ENCODE assay signal across 3 fruit fly cellular contexts in the genomic region with DNA sequence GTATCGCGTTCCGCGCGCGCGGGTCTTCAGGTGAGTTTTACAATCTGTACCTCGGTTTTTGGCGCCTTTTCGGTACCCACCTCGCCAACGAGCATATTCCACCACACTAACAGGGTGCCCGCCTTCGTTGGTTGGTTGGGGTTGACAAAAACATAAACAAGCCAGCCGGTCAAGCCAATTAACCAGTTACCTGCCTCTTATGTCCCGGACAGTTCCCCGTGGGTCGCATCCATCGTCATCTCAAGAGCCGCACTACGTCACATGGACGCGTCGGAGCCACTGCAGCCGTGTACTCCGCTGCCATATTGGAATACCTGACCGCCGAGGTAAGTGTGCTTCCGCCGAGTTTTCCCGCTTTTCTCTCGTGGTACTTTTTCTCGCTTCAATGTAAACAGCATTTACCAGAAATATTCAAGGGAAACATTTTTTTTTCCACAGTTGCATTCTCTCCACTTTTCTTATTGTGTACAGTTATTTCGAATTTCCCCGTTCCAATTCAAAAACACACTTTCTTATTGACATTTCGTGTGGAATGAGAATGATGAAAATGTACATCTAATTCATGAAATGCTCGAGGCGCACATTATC.
TF ChIP-seq lines count a peak whose summit lies in the region.

No protein-coding gene starts in this region.

- no peak for TF ChIP-seq CTCF in whole organism, embryonic (GFP tag; optimal IDR thresholded peaks at IDR 0.05; lab: Kevin White, UChicago)

TF ChIP-seq in whole organism, embryonic, 481 proteins besides CTCF, POLR2A, EP300 and RAD21 (continues in another document):
- TF ChIP-seq Mes4 (GFP tag; optimal IDR thresholded peaks at IDR 0.05; lab: Kevin White, UChicago) (peak; percentile 23), CG32532 (GFP tag; IDR thresholded peaks at IDR 0.05; lab: Robert Waterston, UW) (peak; percentile 16; the same call in 1 of the 2 replicates), CG17829 (tag; optimal IDR thresholded peaks at IDR 0.05; lab: Kevin White, UChicago) (peak; percentile 16), pros (GFP tag; optimal IDR thresholded peaks at IDR 0.05; lab: Kevin White, UChicago) (no peak), CG10366 (GFP tag; IDR thresholded peaks at IDR 0.05; lab: Robert Waterston, UW) (peak; percentile 79), E2f1 (GFP tag; IDR thresholded peaks at IDR 0.05; lab: Robert Waterston, UW) (peak; percentile 74; the same call in 1 of the 2 replicates), Dp (GFP tag; optimal IDR thresholded peaks at IDR 0.05; lab: Kevin White, UChicago) (peak; percentile 71), Elba2 (GFP tag; optimal IDR thresholded peaks at IDR 0.05; lab: Kevin White, UChicago) (peak; percentile 82), Side (GFP tag; optimal IDR thresholded peaks at IDR 0.05; lab: Kevin White, UChicago) (peak; percentile 30), fd64A (GFP tag; optimal IDR thresholded peaks at IDR 0.05; lab: Kevin White, UChicago) (peak; percentile 15), CG5953 (GFP tag; IDR thresholded peaks at IDR 0.05; lab: Robert Waterston, UW) (peak; percentile 42; the same call in 1 of the 2 replicates), sens (GFP tag; lab: Kevin White, UChicago) (peak; percentile 79), ken (GFP tag; IDR thresholded peaks at IDR 0.05; lab: Robert Waterston, UW) (0 out of 3 replicates have a peak, but pooled peaks have one; percentile 38), chinmo (GFP tag; IDR thresholded peaks at IDR 0.05; lab: Robert Waterston, UW; ENCODE audit: partially characterized antibody) (0 out of 4 replicates have a peak, but pooled peaks have one; percentile 5), ap (GFP tag; IDR thresholded peaks at IDR 0.05; lab: Robert Waterston, UW) (0 out of 2 replicates have a peak, but pooled peaks have one; percentile 10), Hmx (GFP tag; optimal IDR thresholded peaks at IDR 0.05; lab: Kevin White, UChicago) (peak; percentile 8), Trl (optimal IDR thresholded peaks at IDR 0.05; lab: Kevin White, UChicago) (no peak), Trl (GFP tag; optimal IDR thresholded peaks at IDR 0.05; lab: Kevin White, UChicago) (no peak), CG17328 (GFP tag; IDR thresholded peaks at IDR 0.05; lab: Robert Waterston, UW) (0 out of 2 replicates have a peak, but pooled peaks have one; percentile 26), CG6254 (GFP tag; optimal IDR thresholded peaks at IDR 0.05; lab: Kevin White, UChicago) (peak; percentile 98), CG16863 (GFP tag; optimal IDR thresholded peaks at IDR 0.05; lab: Kevin White, UChicago) (no peak), CG6765 (GFP tag; optimal IDR thresholded peaks at IDR 0.05; lab: Kevin White, UChicago) (no peak), seq (GFP tag; IDR thresholded peaks at IDR 0.05; lab: Robert Waterston, UW) (peak; percentile 37; the same call in 1 of the 2 replicates), cas (GFP tag; IDR thresholded peaks at IDR 0.05; lab: Robert Waterston, UW) (no peak), pb (GFP tag; optimal IDR thresholded peaks at IDR 0.05; lab: Kevin White, UChicago) (peak; percentile 29), abd-A (tag; optimal IDR thresholded peaks at IDR 0.05; lab: Kevin White, UChicago) (no peak)

TF ChIP-seq in whole organism, prepupa, 60 proteins besides CTCF, POLR2A, EP300 and RAD21:
- TF ChIP-seq CG1621 (tag; optimal IDR thresholded peaks at IDR 0.05; lab: Kevin White, UChicago) (no peak), CG10631 (GFP tag; optimal IDR thresholded peaks at IDR 0.05; lab: Kevin White, UChicago) (no peak), CG6808 (GFP tag; optimal IDR thresholded peaks at IDR 0.05; lab: Kevin White, UChicago) (no peak), vri (GFP tag; optimal IDR thresholded peaks at IDR 0.05; lab: Kevin White, UChicago) (no peak), Blimp-1 (GFP tag; optimal IDR thresholded peaks at IDR 0.05; lab: Kevin White, UChicago) (no peak), CG8119 (GFP tag; IDR thresholded peaks at IDR 0.05; lab: Robert Waterston, UW) (peak; percentile 31; the same call in 1 of the 3 replicates), CG6854 (GFP tag; optimal IDR thresholded peaks at IDR 0.05; lab: Kevin White, UChicago) (no peak), eg (GFP tag; IDR thresholded peaks at IDR 0.05; lab: Robert Waterston, UW) (0 out of 3 replicates have a peak, but pooled peaks have one; percentile 16), CG11294 (GFP tag; IDR thresholded peaks at IDR 0.05; lab: Robert Waterston, UW) (no peak), net (GFP tag; optimal IDR thresholded peaks at IDR 0.05; lab: Kevin White, UChicago) (no peak), Hr38 (GFP tag; optimal IDR thresholded peaks at IDR 0.05; lab: Kevin White, UChicago) (no peak), dac (GFP tag; optimal IDR thresholded peaks at IDR 0.05; lab: Kevin White, UChicago) (no peak), salr (GFP tag; optimal IDR thresholded peaks at IDR 0.05; lab: Kevin White, UChicago) (no peak), Hr39 (GFP tag; optimal IDR thresholded peaks at IDR 0.05; lab: Kevin White, UChicago) (no peak), CG15336 (GFP tag; IDR thresholded peaks at IDR 0.05; lab: Robert Waterston, UW) (peak; percentile 49; the same call in 1 of the 2 replicates), achi (GFP tag; optimal IDR thresholded peaks at IDR 0.05; lab: Kevin White, UChicago) (no peak), Eip78C (GFP tag; lab: Kevin White, UChicago) (peak; percentile 37)

TF ChIP-seq in whole organism, pupa, 21 proteins besides CTCF, POLR2A, EP300 and RAD21:
- TF ChIP-seq CG13204 (GFP tag; optimal IDR thresholded peaks at IDR 0.05; lab: Kevin White, UChicago), result no peak
- no peak for TF ChIP-seq D1 (tag; optimal IDR thresholded peaks at IDR 0.05; lab: Kevin White, UChicago)
- TF ChIP-seq CG8159 (tag; optimal IDR thresholded peaks at IDR 0.05; lab: Kevin White, UChicago), result no peak
- TF ChIP-seq CG8301 (tag; optimal IDR thresholded peaks at IDR 0.05; lab: Kevin White, UChicago), result no peak
- TF ChIP-seq CG4496 (GFP tag; IDR thresholded peaks at IDR 0.05; lab: Robert Waterston, UW), result 0 out of 3 replicates have a peak, but pooled peaks have one; percentile 15
- no peak for TF ChIP-seq gl (tag; optimal IDR thresholded peaks at IDR 0.05; lab: Kevin White, UChicago)
- TF ChIP-seq Pif1A (GFP tag; optimal IDR thresholded peaks at IDR 0.05; lab: Kevin White, UChicago), result no peak
- peak; percentile 45; the same call in 1 of the 2 replicates for TF ChIP-seq Ets98B (GFP tag; IDR thresholded peaks at IDR 0.05; lab: Robert Waterston, UW)
- TF ChIP-seq CG14655 (GFP tag; optimal IDR thresholded peaks at IDR 0.05; lab: Kevin White, UChicago), result no peak
- peak; percentile 35; the same call in 1 of the 3 replicates for TF ChIP-seq fd96Ca (GFP tag; IDR thresholded peaks at IDR 0.05; lab: Robert Waterston, UW)
- no peak for TF ChIP-seq CG17806 (tag; optimal IDR thresholded peaks at IDR 0.05; lab: Kevin White, UChicago)
- no peak for TF ChIP-seq Pif1B (GFP tag; optimal IDR thresholded peaks at IDR 0.05; lab: Kevin White, UChicago)
- TF ChIP-seq CG9948 (tag; optimal IDR thresholded peaks at IDR 0.05; lab: Kevin White, UChicago), result no peak
- TF ChIP-seq CG15710 (tag; optimal IDR thresholded peaks at IDR 0.05; lab: Kevin White, UChicago), result no peak
- no peak for TF ChIP-seq EcR (GFP tag; optimal IDR thresholded peaks at IDR 0.05; lab: Kevin White, UChicago)
- TF ChIP-seq CG10348 (GFP tag; IDR thresholded peaks at IDR 0.05; lab: Robert Waterston, UW), result no peak
- TF ChIP-seq CG34367 (tag; optimal IDR thresholded peaks at IDR 0.05; lab: Kevin White, UChicago), result no peak
- TF ChIP-seq CG12605 (GFP tag; IDR thresholded peaks at IDR 0.05; lab: Robert Waterston, UW), result peak; percentile 47; the same call in 1 of the 2 replicates
- TF ChIP-seq CG32121 (GFP tag; IDR thresholded peaks at IDR 0.05; lab: Robert Waterston, UW), result 0 out of 2 replicates have a peak, but pooled peaks have one; percentile 31
- no peak for TF ChIP-seq rn (GFP tag; IDR thresholded peaks at IDR 0.05; lab: Robert Waterston, UW)
- no peak for TF ChIP-seq Snoo (tag; optimal IDR thresholded peaks at IDR 0.05; lab: Kevin White, UChicago)
